Worm (Caenorhabditis elegans) whole organism, L4 larva: Measurements from ENCODE around the gene best-19.
A peak's percentile ranks its signal among the peaks of the same experiment; 100 is the strongest.

Experiments
- F37D6.2 ChIP-seq: sonication (generic microtip); optimal IDR thresholded peaks from 2 replicates; lab custom pipeline; 2016; ENCODE audit warnings: mild to moderate bottlenecking, missing genetic modification characterization, missing compliant biosample characterization
- F44E2.7 ChIP-seq: fragments of 200-800 bp; sonication (Bioruptor generic); IDR thresholded peaks from 2 replicates; pipeline ENCODE4 v2.1.2; 2022; ENCODE audit warnings: missing genetic modification characterization, missing compliant biosample characterization
- R02D3.7 ChIP-seq: fragments of 150-350 bp; sonication (generic microtip); optimal IDR thresholded peaks from 3 replicates; lab custom pipeline; 2014; ENCODE audit warnings: missing biosample characterization, missing genetic modification characterization
- T20F7.1 ChIP-seq: fragments of 200-800 bp; sonication (Bioruptor generic); optimal IDR thresholded peaks from 2 replicates; lab custom pipeline; 2018; ENCODE audit warnings: mild to moderate bottlenecking, missing genetic modification characterization, missing compliant biosample characterization
- ZK546.5 ChIP-seq, 2 experiments: sonication (generic microtip); optimal IDR thresholded peaks; 2 replicates each; lab custom pipeline; 2017; ENCODE audit warnings: missing biosample characterization in 2 of 2, missing genetic modification characterization in 2 of 2
- aha-1 ChIP-seq: fragments of 150-350 bp; peaks from one replicate; lab custom pipeline; 2014; ENCODE audit warnings: missing biosample characterization, missing genetic modification characterization
- ceh-44 ChIP-seq: fragments of 200-800 bp; sonication (Bioruptor generic); IDR thresholded peaks from 2 replicates; pipeline ENCODE4 v1.3.6; 2022; ENCODE audit warnings: missing genetic modification reagents, missing genetic modification characterization, missing compliant biosample characterization
- ceh-82 ChIP-seq: sonication (generic microtip); optimal IDR thresholded peaks from 2 replicates; lab custom pipeline; 2017; ENCODE audit warnings: missing biosample characterization, missing genetic modification characterization
- ces-1 ChIP-seq: fragments of 150-350 bp; sonication (generic microtip); optimal IDR thresholded peaks from 4 replicates; lab custom pipeline; 2014; ENCODE audit warnings: missing biosample characterization, missing genetic modification reagents, missing genetic modification characterization
- daf-19 ChIP-seq: fragments of 200-800 bp; sonication (Bioruptor generic); conservative IDR thresholded peaks from 2 replicates; pipeline ENCODE4 v1.3.6; 2022; ENCODE audit warnings: missing genetic modification characterization, missing compliant biosample characterization
- dmd-6 ChIP-seq: fragments of 200-800 bp; sonication (Bioruptor generic); IDR thresholded peaks from 2 replicates; pipeline ENCODE4 v1.3.6; 2022; ENCODE audit warnings: missing genetic modification reagents, missing genetic modification characterization, missing compliant biosample characterization
- dmd-9 ChIP-seq: fragments of 200-800 bp; sonication (Bioruptor generic); IDR thresholded peaks from 2 replicates; pipeline ENCODE4 v1.3.6; 2022; ENCODE audit warnings: missing genetic modification reagents, missing genetic modification characterization, missing compliant biosample characterization
- dpl-1 ChIP-seq: fragments of 150-350 bp; optimal IDR thresholded peaks from 2 replicates; lab custom pipeline; 2014; ENCODE audit warnings: missing biosample characterization, missing genetic modification reagents, missing genetic modification characterization
- dve-1 ChIP-seq: sonication (generic microtip); optimal IDR thresholded peaks from 2 replicates; lab custom pipeline; 2017; ENCODE audit warnings: antibody characterized with exemption, mild to moderate bottlenecking, missing genetic modification characterization, missing compliant biosample characterization; ENCODE audit not compliant: insufficient read depth
- hif-1 ChIP-seq, 2 experiments: sonication (generic microtip); optimal IDR thresholded peaks; 2 replicates each; lab custom pipeline; 2016 to 2017; ENCODE audit warnings: missing compliant biosample characterization in 2 of 2, missing genetic modification characterization in 2 of 2, missing genetic modification reagents in 2 of 2, missing genotype in 2 of 2, mild to moderate bottlenecking in 1 of 2
- hlh-11 ChIP-seq: fragments of 200-800 bp; sonication (Bioruptor generic); optimal IDR thresholded peaks from 2 replicates; lab custom pipeline; 2018; ENCODE audit warnings: mild to moderate bottlenecking, missing genetic modification characterization, missing compliant biosample characterization
- jun-1 ChIP-seq: fragments of 150-350 bp; optimal IDR thresholded peaks from 2 replicates; lab custom pipeline; 2014; ENCODE audit warnings: missing biosample characterization, missing genetic modification reagents, missing genetic modification characterization
- lin-13 ChIP-seq: fragments of 150-350 bp; optimal IDR thresholded peaks from 2 replicates; lab custom pipeline; 2014; ENCODE audit warnings: missing biosample characterization, missing genetic modification reagents, missing genetic modification characterization
- madf-5 ChIP-seq, 2 experiments: fragments of 200-800 bp; sonication (Bioruptor generic); IDR thresholded peaks; 2 replicates each; pipeline ENCODE4 v1.3.6; 2022; ENCODE audit warnings: missing compliant biosample characterization in 2 of 2, missing genetic modification characterization in 2 of 2
- nhr-28 ChIP-seq: fragments of 150-350 bp; optimal IDR thresholded peaks from 2 replicates; lab custom pipeline; 2014; ENCODE audit warnings: missing biosample characterization, missing genetic modification characterization
- nhr-41 ChIP-seq: fragments of 200-800 bp; sonication (Bioruptor generic); IDR thresholded peaks from 2 replicates; pipeline ENCODE4 v1.3.6; 2022; ENCODE audit warnings: missing genetic modification reagents, missing genetic modification characterization, missing compliant biosample characterization
- nhr-48 ChIP-seq: sonication (generic microtip); optimal IDR thresholded peaks from 2 replicates; lab custom pipeline; 2016; ENCODE audit warnings: mild to moderate bottlenecking, missing genetic modification characterization, missing compliant biosample characterization
- nhr-77 ChIP-seq: fragments of 150-350 bp; optimal IDR thresholded peaks from 2 replicates; lab custom pipeline; 2014; ENCODE audit warnings: missing biosample characterization, missing genetic modification characterization
- set-16 ChIP-seq: fragments of 200-800 bp; sonication (Bioruptor generic); IDR thresholded peaks from 2 replicates; pipeline ENCODE4 v1.3.6; 2022; ENCODE audit warnings: missing genetic modification reagents, missing genetic modification characterization, missing compliant biosample characterization
- skn-1 ChIP-seq: fragments of 150-350 bp; optimal IDR thresholded peaks from 2 replicates; lab custom pipeline; 2014; ENCODE audit warnings: missing biosample characterization, missing genetic modification characterization
- snpc-1.2 ChIP-seq: fragments of 200-800 bp; sonication (Bioruptor generic); IDR thresholded peaks from 2 replicates; pipeline ENCODE4 v1.3.6; 2022; ENCODE audit warnings: missing genetic modification reagents, missing genetic modification characterization, missing compliant biosample characterization
- tra-1 ChIP-seq: fragments of 200-800 bp; sonication (Bioruptor generic); IDR thresholded peaks from 2 replicates; pipeline ENCODE4 v1.3.6; 2022; ENCODE audit warnings: missing genetic modification reagents, missing genetic modification characterization, missing compliant biosample characterization
- unc-62 ChIP-seq, 3 experiments: fragments of 150-350 bp in 1 of 3; sonication (generic microtip); optimal IDR thresholded peaks in 2 of 3; peaks in 1 of 3; 1 replicate in 1 of 3; 2 replicates in 2 of 3; lab custom pipeline; 2014 to 2017; ENCODE audit warnings: missing biosample characterization in 3 of 3, missing genetic modification characterization in 3 of 3, missing genetic modification reagents in 3 of 3, missing genotype in 1 of 3
- vab-7 ChIP-seq: fragments of 200-800 bp; sonication (Bioruptor generic); IDR thresholded peaks from 2 replicates; pipeline ENCODE4 v1.3.6; 2022; ENCODE audit warnings: missing genetic modification reagents, missing genetic modification characterization, missing compliant biosample characterization
- zag-1 ChIP-seq: fragments of 150-350 bp; optimal IDR thresholded peaks from 2 replicates; lab custom pipeline; 2014; ENCODE audit warnings: missing biosample characterization, missing genetic modification characterization
- zfp-2 ChIP-seq: sonication (generic microtip); optimal IDR thresholded peaks from 2 replicates; lab custom pipeline; 2016; ENCODE audit warnings: mild to moderate bottlenecking, missing genetic modification characterization, missing compliant biosample characterization
- zip-11 ChIP-seq: fragments of 200-800 bp; sonication (Bioruptor generic); IDR thresholded peaks from 2 replicates; pipeline ENCODE4 v1.3.6; 2022; ENCODE audit warnings: missing genetic modification characterization, missing compliant biosample characterization

best-19 gene

DNA sequence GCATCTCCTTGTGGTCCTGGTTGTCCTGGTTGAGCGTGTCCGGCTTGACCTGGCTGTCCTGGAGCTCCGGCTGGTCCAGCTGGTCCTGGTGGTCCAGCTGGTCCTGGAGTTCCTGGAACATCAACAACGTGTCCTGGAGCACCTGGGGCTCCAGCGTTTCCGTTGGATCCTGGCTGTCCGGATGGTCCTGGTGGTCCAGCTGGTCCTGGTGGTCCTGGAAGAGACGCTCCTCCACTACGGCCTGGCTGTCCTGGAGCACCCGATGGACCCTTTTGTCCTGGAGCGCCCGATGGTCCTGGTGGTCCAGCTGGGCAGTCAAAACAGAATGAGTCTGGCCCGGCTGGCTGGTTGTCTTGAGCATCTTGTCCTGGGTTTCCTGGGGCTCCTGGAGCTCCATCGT lies 42.2 kb downstream of the best-19 start (continued):
- TF ChIP-seq ceh-44 (GFP tag; lab: Robert Waterston, UW): no peak
- TF ChIP-seq zag-1 (tag; lab: Kevin White, UChicago): no peak
- peak; percentile 97 for TF ChIP-seq set-16 (GFP tag; lab: Robert Waterston, UW)
- no peak for TF ChIP-seq tra-1 (GFP tag; lab: Robert Waterston, UW)
- TF ChIP-seq vab-7 (GFP tag; lab: Robert Waterston, UW): no peak
- no peak for TF ChIP-seq ZK546.5 (tag; optimal IDR thresholded peaks at IDR 0.05; lab: Kevin White, UChicago)

DNA sequence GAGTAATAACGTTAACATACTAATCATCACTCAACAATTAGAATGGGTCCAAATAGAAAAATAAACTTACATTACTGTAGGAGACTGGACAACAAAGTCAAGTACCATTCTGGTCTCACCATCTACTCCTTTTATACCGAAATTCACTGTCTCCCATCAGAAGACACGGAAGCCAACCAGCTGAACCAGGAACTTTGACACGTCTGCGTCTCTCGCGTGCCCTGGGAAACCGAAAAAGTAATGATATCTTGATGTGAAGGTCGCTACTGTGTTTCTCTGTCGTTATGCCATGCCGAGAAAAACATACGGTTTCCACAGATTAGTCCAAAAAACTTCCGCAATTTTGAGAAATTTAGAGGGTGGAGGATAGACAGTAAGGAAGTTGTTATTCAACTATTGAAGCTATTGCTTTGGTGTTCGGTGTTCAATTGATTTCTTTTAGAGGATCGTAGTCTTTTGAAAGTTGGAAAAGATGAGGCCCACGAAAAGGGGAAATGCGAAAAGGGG lies 43.2 kb downstream of the best-19 start, which contains the start of gene col-101:
TSS of gene col-101 (minus strand) at position 457 of the 507 bp plus-strand sequence.
- TF ChIP-seq nhr-77 (tag; lab: Kevin White, UChicago): no peak
- TF ChIP-seq F44E2.7 (GFP tag; lab: Robert Waterston, UW): no peak
- TF ChIP-seq aha-1 (tag; lab: Kevin White, UChicago): no peak
- TF ChIP-seq ceh-82: no peak
- TF ChIP-seq R02D3.7 (tag; lab: Kevin White, UChicago): no peak
- no peak for TF ChIP-seq nhr-28 (tag; lab: Kevin White, UChicago)
- no peak for TF ChIP-seq zfp-2 (tag; lab: Kevin White, UChicago)
- TF ChIP-seq dmd-6 (GFP tag; lab: Robert Waterston, UW): no peak
- TF ChIP-seq lin-13 (GFP tag; lab: Kevin White, UChicago): no peak
- TF ChIP-seq dve-1 (tag; lab: Kevin White, UChicago): no peak
- TF ChIP-seq skn-1 (tag; lab: Kevin White, UChicago): no peak
- TF ChIP-seq nhr-48: no peak
- TF ChIP-seq hif-1 (tag; optimal IDR thresholded peaks at IDR 0.05; lab: Kevin White, UChicago): no peak
- no peak for TF ChIP-seq dpl-1
- no peak for TF ChIP-seq nhr-41 (GFP tag; lab: Robert Waterston, UW)
- no peak for TF ChIP-seq snpc-1.2 (GFP tag; lab: Robert Waterston, UW)

DNA sequence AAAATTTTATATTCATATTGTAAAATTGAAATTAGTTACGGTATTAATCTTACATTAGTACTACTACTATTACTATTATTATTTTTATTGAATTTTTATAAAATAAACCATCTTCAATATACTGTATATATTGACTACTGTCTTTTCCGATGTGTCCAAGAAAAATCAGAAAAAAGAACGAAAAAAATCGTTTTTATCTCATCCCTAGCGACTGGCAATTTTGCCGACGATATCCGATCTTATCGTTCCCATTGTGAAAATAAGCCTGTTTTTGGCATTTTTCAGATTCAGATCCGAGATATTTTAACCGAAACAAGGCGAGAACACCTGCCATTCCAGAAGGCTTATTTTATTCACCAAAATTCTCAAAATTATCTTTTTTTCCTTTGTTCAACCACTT lies 47.1 kb downstream of the best-19 start, which contains the start of gene F18F11.4:
TSS of gene F18F11.4 (plus strand) at position 301 of the 400 bp plus-strand sequence.
- TF ChIP-seq hlh-11 (tag; lab: Kevin White, UChicago): no peak
- TF ChIP-seq zip-11 (GFP tag; lab: Robert Waterston, UW): no peak
- no peak for TF ChIP-seq unc-62 (GFP tag; optimal IDR thresholded peaks at IDR 0.05 in 1 of 2; lab: Kevin White, UChicago)
- no peak for TF ChIP-seq unc-62 (tag; optimal IDR thresholded peaks at IDR 0.05; lab: Kevin White, UChicago)
- TF ChIP-seq R02D3.7 (tag; lab: Kevin White, UChicago): no peak
- no peak for TF ChIP-seq dmd-9 (GFP tag; lab: Robert Waterston, UW)
- TF ChIP-seq zag-1 (tag; lab: Kevin White, UChicago): no peak
- no peak for TF ChIP-seq nhr-48
- TF ChIP-seq F37D6.2 (tag; lab: Kevin White, UChicago): no peak
- no peak for TF ChIP-seq T20F7.1
- TF ChIP-seq daf-19 (GFP tag; lab: Robert Waterston, UW): no peak
- no peak for TF ChIP-seq jun-1 (tag; lab: Kevin White, UChicago)
- TF ChIP-seq ces-1: no peak
- TF ChIP-seq madf-5 (GFP tag; IDR thresholded peaks at IDR 0.05; lab: Robert Waterston, UW): no peak
- TF ChIP-seq hif-1 (tag; optimal IDR thresholded peaks at IDR 0.05; lab: Kevin White, UChicago): no peak
